Fruit fly (Drosophila melanogaster) whole organism, embryonic: ENCODE measurements around the gene CG6569.

Experiments
- Abd-B ChIP-seq: fragments of 200-800 bp; sonication (Bioruptor generic); optimal IDR thresholded peaks from 2 replicates; lab custom pipeline; 2018; ENCODE audit warnings: missing biosample characterization, mild to moderate bottlenecking, missing genetic modification characterization, moderate library complexity
- CG10431 ChIP-seq: fragments of 200-800 bp; sonication (Bioruptor generic); optimal IDR thresholded peaks from 3 replicates; lab custom pipeline; 2018; ENCODE audit warnings: missing biosample characterization, mild to moderate bottlenecking, missing genetic modification characterization
- CG11093 ChIP-seq: fragments of 200-800 bp; sonication (Bioruptor generic); IDR thresholded peaks from 3 replicates; pipeline ENCODE4 v1.3.6; 2022; ENCODE audit warnings: missing biosample characterization, missing genetic modification characterization
- CG1233 ChIP-seq: fragments of 200-800 bp; sonication (Bioruptor generic); optimal IDR thresholded peaks from 4 replicates; lab custom pipeline; 2018; ENCODE audit warnings: missing biosample characterization, mild to moderate bottlenecking, missing genetic modification characterization
- CG12391 ChIP-seq: fragments of 200-800 bp; sonication (Bioruptor generic); optimal IDR thresholded peaks from 3 replicates; lab custom pipeline; 2018; ENCODE audit warnings: missing biosample characterization, mild to moderate bottlenecking, missing genetic modification characterization, moderate library complexity
- CG16815 ChIP-seq: fragments of 200-800 bp; sonication (Bioruptor generic); optimal IDR thresholded peaks from 3 replicates; lab custom pipeline; 2017; ENCODE audit warnings: missing biosample characterization, mild to moderate bottlenecking, missing genetic modification characterization
- CG3163 ChIP-seq: fragments of 200-800 bp; sonication (Bioruptor generic); optimal IDR thresholded peaks from 3 replicates; lab custom pipeline; 2016; ENCODE audit warnings: missing biosample characterization, missing genetic modification characterization
- CG32532 ChIP-seq: fragments of 200-800 bp; sonication (Bioruptor generic); IDR thresholded peaks from 2 replicates; pipeline ENCODE4 v1.3.6; 2022; ENCODE audit warnings: missing biosample characterization, missing genetic modification characterization
- CG3726 ChIP-seq: fragments of 200-800 bp; sonication (Bioruptor generic); IDR thresholded peaks from 3 replicates; pipeline ENCODE4, ENCODE4 v1.3.6; 2022; ENCODE audit warnings: missing biosample characterization, missing genetic modification characterization
- CG6654 ChIP-seq: fragments of 200-800 bp; sonication (Bioruptor generic); optimal IDR thresholded peaks from 2 replicates; lab custom pipeline; 2017; ENCODE audit warnings: missing biosample characterization, mild to moderate bottlenecking, missing genetic modification characterization
- CG6813 ChIP-seq: fragments of 200-800 bp; sonication (Bioruptor generic); optimal IDR thresholded peaks from 2 replicates; lab custom pipeline; 2017; ENCODE audit warnings: missing biosample characterization, missing genetic modification characterization, mild to moderate bottlenecking, moderate library complexity, missing genetic modification reagents
- CG7372 ChIP-seq: fragments of 200-800 bp; sonication (Bioruptor generic); IDR thresholded peaks from 2 replicates; pipeline ENCODE4 v1.3.6; 2022; ENCODE audit warnings: missing biosample characterization, missing genetic modification characterization
- CG7839 ChIP-seq: fragments of 200-800 bp; sonication (Bioruptor generic); optimal IDR thresholded peaks from 3 replicates; lab custom pipeline; 2018; ENCODE audit warnings: missing biosample characterization, mild to moderate bottlenecking, missing genetic modification characterization, moderate library complexity
- CG7963 ChIP-seq: fragments of 200-800 bp; sonication (Bioruptor generic); IDR thresholded peaks from 3 replicates; pipeline ENCODE4 v1.3.6; 2022; ENCODE audit warnings: missing biosample characterization, missing genetic modification characterization; ENCODE audit not compliant: partially characterized antibody
- CG7987 ChIP-seq: fragments of 200-800 bp; sonication (Bioruptor generic); optimal IDR thresholded peaks from 2 replicates; lab custom pipeline; 2018; ENCODE audit warnings: missing biosample characterization, mild to moderate bottlenecking, missing genetic modification characterization, moderate library complexity
- CG8388 ChIP-seq: fragments of 200-800 bp; sonication (Bioruptor generic); optimal IDR thresholded peaks from 2 replicates; lab custom pipeline; 2019; ENCODE audit warnings: missing biosample characterization, mild to moderate bottlenecking, missing genetic modification characterization, moderate library complexity
- Chrac-16 ChIP-seq: fragments of 200-800 bp; sonication (Bioruptor generic); optimal IDR thresholded peaks from 3 replicates; lab custom pipeline; 2016; ENCODE audit warnings: missing biosample characterization, missing genetic modification characterization
- CkIIα-i1 ChIP-seq: fragments of 200-800 bp; sonication (Bioruptor generic); IDR thresholded peaks from 2 replicates; pipeline ENCODE4 v1.3.6; 2022; ENCODE audit warnings: missing biosample characterization, missing genetic modification characterization
- ERR ChIP-seq: fragments of 200-800 bp; sonication (Bioruptor generic); optimal IDR thresholded peaks from 2 replicates; lab custom pipeline; 2016; ENCODE audit warnings: missing biosample characterization, missing genetic modification characterization
- Elba2 ChIP-seq: fragments of 200-800 bp; sonication (Bioruptor generic); optimal IDR thresholded peaks from 3 replicates; lab custom pipeline; 2016; ENCODE audit warnings: missing biosample characterization, missing genetic modification characterization
- H2.0 ChIP-seq: fragments of 200-800 bp; sonication (Bioruptor generic); IDR thresholded peaks from 2 replicates; pipeline ENCODE4 v1.3.6; 2022; ENCODE audit warnings: missing biosample characterization, missing genetic modification characterization
- Hand ChIP-seq: fragments of 200-800 bp; sonication (Bioruptor generic); optimal IDR thresholded peaks from 2 replicates; lab custom pipeline; 2017; ENCODE audit warnings: mild to moderate bottlenecking, missing biosample characterization, missing genetic modification reagents, missing genetic modification characterization
- Hr39 ChIP-seq: fragments of >200 bp; optimal IDR thresholded peaks from 2 replicates; lab custom pipeline; 2017
- Hsf ChIP-seq: fragments of 200-800 bp; sonication (Bioruptor generic); optimal IDR thresholded peaks from 3 replicates; lab custom pipeline; 2016; ENCODE audit warnings: missing biosample characterization, missing genetic modification characterization
- Lhr ChIP-seq: fragments of 200-800 bp; sonication (Bioruptor generic); optimal IDR thresholded peaks from 3 replicates; lab custom pipeline; 2017; ENCODE audit warnings: mild to moderate bottlenecking, missing biosample characterization, missing genetic modification reagents, missing genetic modification characterization
- Meics ChIP-seq: fragments of 200-800 bp; sonication (Bioruptor generic); optimal IDR thresholded peaks from 2 replicates; lab custom pipeline; 2017; ENCODE audit warnings: missing biosample characterization, mild to moderate bottlenecking, missing genetic modification characterization
- Nf-YB ChIP-seq: fragments of 200-800 bp; sonication (Bioruptor generic); optimal IDR thresholded peaks from 3 replicates; lab custom pipeline; 2019; ENCODE audit warnings: missing biosample characterization, mild to moderate bottlenecking, missing genetic modification characterization, moderate library complexity
- Nf-YC ChIP-seq: fragments of 200-800 bp; optimal IDR thresholded peaks from 3 replicates; lab custom pipeline; 2019; ENCODE audit warnings: missing biosample characterization, mild to moderate bottlenecking, missing genetic modification characterization, moderate library complexity
- Optix ChIP-seq: fragments of 200-800 bp; sonication (Bioruptor generic); IDR thresholded peaks from 3 replicates; pipeline ENCODE4 v1.3.6; 2022; ENCODE audit warnings: missing biosample characterization, missing genetic modification characterization
- Ravus ChIP-seq: fragments of 200-800 bp; sonication (Bioruptor generic); IDR thresholded peaks from 2 replicates; pipeline ENCODE4 v1.3.6; 2022; ENCODE audit warnings: missing biosample characterization, missing genetic modification characterization
- Rx ChIP-seq: fragments of 200-800 bp; sonication (Bioruptor generic); IDR thresholded peaks from 2 replicates; pipeline ENCODE4 v1.3.6; 2022; ENCODE audit warnings: missing biosample characterization, missing genetic modification characterization
- crol ChIP-seq: fragments of 200-800 bp; sonication (Bioruptor generic); IDR thresholded peaks from 2 replicates; pipeline ENCODE4 v1.3.6; 2022; ENCODE audit warnings: missing biosample characterization, missing genetic modification characterization
- crp ChIP-seq, 2 experiments: fragments of 200-800 bp; sonication (Bioruptor generic); optimal IDR thresholded peaks; 2 replicates in 1 of 2; 3 replicates in 1 of 2; lab custom pipeline; 2017; ENCODE audit warnings: missing biosample characterization in 2 of 2, missing genetic modification characterization in 2 of 2, mild to moderate bottlenecking in 1 of 2, moderate library complexity in 1 of 2
- disco-r ChIP-seq: fragments of 200-800 bp; sonication (Bioruptor generic); optimal IDR thresholded peaks from 2 replicates; lab custom pipeline; 2016; ENCODE audit warnings: missing biosample characterization, missing genetic modification characterization
- dpn ChIP-seq, 2 experiments: fragments of 200-800 bp; sonication (Bioruptor generic); optimal IDR thresholded peaks; 3 replicates each; lab custom pipeline; 2016; ENCODE audit warnings: missing biosample characterization in 2 of 2, missing genetic modification characterization in 2 of 2
- gcm ChIP-seq: fragments of 200-800 bp; sonication (Bioruptor generic); optimal IDR thresholded peaks from 2 replicates; lab custom pipeline; 2019; ENCODE audit warnings: missing biosample characterization, mild to moderate bottlenecking, missing genetic modification characterization, moderate library complexity
- hb ChIP-seq: fragments of 200-800 bp; sonication (Bioruptor generic); IDR thresholded peaks from 3 replicates; pipeline ENCODE4 v1.3.6; 2022; ENCODE audit warnings: missing biosample characterization, missing genetic modification characterization; ENCODE audit not compliant: partially characterized antibody
- ken ChIP-seq: fragments of 200-800 bp; sonication (Bioruptor generic); IDR thresholded peaks from 3 replicates; pipeline ENCODE4 v1.3.6; 2022; ENCODE audit warnings: missing biosample characterization, missing genetic modification characterization
- mirr ChIP-seq: fragments of 200-800 bp; sonication (Bioruptor generic); optimal IDR thresholded peaks from 3 replicates; lab custom pipeline; 2018; ENCODE audit warnings: missing biosample characterization, mild to moderate bottlenecking, missing genetic modification characterization
- org-1 ChIP-seq: fragments of 200-800 bp; sonication (Bioruptor generic); optimal IDR thresholded peaks from 2 replicates; lab custom pipeline; 2017; ENCODE audit warnings: missing biosample characterization, missing genetic modification characterization
- pan ChIP-seq, 4 experiments: fragments of >200 bp in 3 of 4; fragments of 200-800 bp in 1 of 4; sonication (Bioruptor generic) in 1 of 4; optimal IDR thresholded peaks in 3 of 4; IDR thresholded peaks in 1 of 4; 2 replicates each; pipeline versions ENCODE4 v1.3.6 to Lab custom; 2017 to 2022; ENCODE audit warnings: missing biosample characterization in 2 of 4, missing genetic modification characterization in 2 of 4, mixed read lengths in 1 of 4
- pnt ChIP-seq: fragments of 200-800 bp; sonication (Bioruptor generic); optimal IDR thresholded peaks from 3 replicates; lab custom pipeline; 2016; ENCODE audit warnings: missing biosample characterization, missing genetic modification characterization
- ranshi ChIP-seq: fragments of 200-800 bp; sonication (Bioruptor generic); IDR thresholded peaks from 2 replicates; pipeline ENCODE4 v1.3.6; 2022; ENCODE audit warnings: missing biosample characterization, missing genetic modification characterization
- run ChIP-seq: fragments of 200-800 bp; sonication (Bioruptor generic); optimal IDR thresholded peaks from 3 replicates; lab custom pipeline; 2018; ENCODE audit warnings: missing biosample characterization, mild to moderate bottlenecking, missing genetic modification characterization
- sd ChIP-seq: fragments of 200-800 bp; sonication (Bioruptor generic); optimal IDR thresholded peaks from 3 replicates; lab custom pipeline; 2018; ENCODE audit warnings: missing biosample characterization, mild to moderate bottlenecking, missing genetic modification characterization, moderate library complexity
- sob ChIP-seq: fragments of 200-800 bp; sonication (Bioruptor generic); IDR thresholded peaks from 2 replicates; pipeline ENCODE4 v1.3.6; 2022; ENCODE audit warnings: missing biosample characterization, missing genetic modification characterization
- trem ChIP-seq: fragments of 200-800 bp; optimal IDR thresholded peaks from 3 replicates; lab custom pipeline; 2019; ENCODE audit warnings: missing biosample characterization, mild to moderate bottlenecking, missing genetic modification characterization, moderate library complexity
- unc-4 ChIP-seq: fragments of 200-800 bp; sonication (Bioruptor generic); IDR thresholded peaks from 2 replicates; pipeline ENCODE4 v1.3.6; 2022; ENCODE audit warnings: missing biosample characterization, missing genetic modification characterization; ENCODE audit not compliant: partially characterized antibody
- vfl ChIP-seq: fragments of 200-800 bp; sonication (Bioruptor generic); optimal IDR thresholded peaks from 2 replicates; lab custom pipeline; 2016; ENCODE audit warnings: missing biosample characterization, missing genetic modification characterization

The CG6569 gene

dm6 chr3R:21862137-21862850 lies 5.4 kb downstream of the CG6569 start (continued):
- TF ChIP-seq sd (tag; lab: Kevin White, UChicago) (peak; percentile 16), ERR (no peak), CG7963 (GFP tag; lab: Robert Waterston, UW) (no peak), Ravus (GFP tag; lab: Robert Waterston, UW) (no peak), Meics (GFP tag; lab: Kevin White, UChicago) (peak; percentile 4), CG3163 (no peak), trem (tag; lab: Kevin White, UChicago) (peak; percentile 71), Hr39 (lab: Kevin White, UChicago) (no peak), CG32532 (GFP tag; lab: Robert Waterston, UW) (no peak), Abd-B (GFP tag; lab: Kevin White, UChicago) (peak; percentile 67), CG10431 (peak; percentile 88), hb (GFP tag; lab: Robert Waterston, UW) (no peak), ken (GFP tag; lab: Robert Waterston, UW) (peak; percentile 86), CG1233 (peak; percentile 46), gcm (GFP tag; lab: Kevin White, UChicago) (peak; percentile 96), crp (GFP tag; optimal IDR thresholded peaks at IDR 0.05; lab: Kevin White, UChicago) (peak in 1 of 2 experiments; percentile 19), org-1 (GFP tag; lab: Kevin White, UChicago) (peak; percentile 87), run (tag; lab: Kevin White, UChicago) (peak; percentile 83), Hand (GFP tag; lab: Kevin White, UChicago) (peak; percentile 25), H2.0 (GFP tag; lab: Robert Waterston, UW) (peak; percentile 71), disco-r (GFP tag; lab: Kevin White, UChicago) (peak; percentile 47), Optix (peak; percentile 56; the same call in 2 of the 3 replicates), pnt (GFP tag; lab: Kevin White, UChicago) (peak; percentile 80), CG6813 (GFP tag; lab: Kevin White, UChicago) (peak; percentile 25), CG8388 (GFP tag; lab: Kevin White, UChicago) (peak; percentile 95), Nf-YB (GFP tag; lab: Kevin White, UChicago) (peak; percentile 65), unc-4 (GFP tag; lab: Robert Waterston, UW) (no peak), mirr (GFP tag; lab: Kevin White, UChicago) (no peak), CG12391 (tag; lab: Kevin White, UChicago) (peak; percentile 91), Rx (peak; percentile 65), dpn (GFP tag; optimal IDR thresholded peaks at IDR 0.05; lab: Kevin White, UChicago) (peak; percentile 33 to 75), CG16815 (GFP tag; lab: Kevin White, UChicago) (peak; percentile 36), CG3726 (GFP tag; lab: Robert Waterston, UW) (0 out of 3 replicates have a peak, but pooled peaks have one; percentile 59), CG7372 (peak; percentile 52; the same call in 1 of the 2 replicates), pan (optimal IDR thresholded peaks at IDR 0.05; lab: Kevin White, UChicago) (no peak), pan (GFP tag; optimal IDR thresholded peaks at IDR 0.05 in 1 of 2, IDR thresholded peaks at IDR 0.05 in 1 of 2) (peak in 1 of 2 experiments; percentile 69), Nf-YC (tag; lab: Kevin White, UChicago) (peak; percentile 13), CG11093 (GFP tag; lab: Robert Waterston, UW) (no peak), sob (GFP tag; lab: Robert Waterston, UW) (peak; percentile 37; the same call in 1 of the 2 replicates), vfl (GFP tag; lab: Kevin White, UChicago) (peak; percentile 0), Hsf (GFP tag; lab: Kevin White, UChicago) (peak; percentile 55), crol (no peak), Chrac-16 (GFP tag; lab: Kevin White, UChicago) (peak; percentile 72), CkIIα-i1 (no peak), CG6654 (peak; percentile 8), Lhr (peak; percentile 73), CG7839 (tag; lab: Kevin White, UChicago) (peak; percentile 81), Elba2 (GFP tag; lab: Kevin White, UChicago) (no peak), ranshi (GFP tag; lab: Robert Waterston, UW) (peak; percentile 58), CG7987 (no peak)
